Worm (Caenorhabditis elegans) whole organism, L3 larva: ENCODE measurements around the gene D1054.1.

ENCODE experiments used
- R02D3.7 ChIP-seq: fragments of 150-350 bp; optimal IDR thresholded peaks from 2 replicates; lab custom pipeline; 2014; ENCODE audit warnings: missing biosample characterization, missing genetic modification characterization
- ZK546.5 ChIP-seq: sonication (generic microtip); optimal IDR thresholded peaks from 2 replicates; lab custom pipeline; 2017; ENCODE audit warnings: missing biosample characterization, missing genetic modification characterization
- aly-2 ChIP-seq: fragments of 150-350 bp; optimal IDR thresholded peaks from 2 replicates; lab custom pipeline; 2014; ENCODE audit warnings: missing biosample characterization, missing genetic modification characterization
- ama-1 ChIP-seq: fragments of 150-350 bp; optimal IDR thresholded peaks from 2 replicates; lab custom pipeline; 2018
- ceh-16 ChIP-seq: sonication (generic microtip); optimal IDR thresholded peaks from 2 replicates; lab custom pipeline; 2017; ENCODE audit warnings: missing biosample characterization, missing genetic modification characterization
- ceh-28 ChIP-seq: fragments of 150-350 bp; optimal IDR thresholded peaks from 2 replicates; lab custom pipeline; 2014; ENCODE audit warnings: missing biosample characterization, missing genetic modification reagents, missing genetic modification characterization
- daf-12 ChIP-seq: fragments of 150-350 bp; optimal IDR thresholded peaks from 2 replicates; lab custom pipeline; 2014; ENCODE audit warnings: missing biosample characterization, missing genetic modification reagents, missing genetic modification characterization
- egl-27 ChIP-seq: sonication (generic microtip); optimal IDR thresholded peaks from 4 replicates; lab custom pipeline; 2017; ENCODE audit warnings: missing biosample characterization, missing genetic modification reagents, missing genetic modification characterization
- egl-5 ChIP-seq: fragments of 150-350 bp; optimal IDR thresholded peaks from 2 replicates; lab custom pipeline; 2017; ENCODE audit warnings: missing biosample characterization, missing genetic modification reagents, missing genetic modification characterization, inconsistent platforms
- elt-1 ChIP-seq: fragments of 150-350 bp; optimal IDR thresholded peaks from 2 replicates; lab custom pipeline; 2014; ENCODE audit warnings: missing biosample characterization, missing genetic modification characterization
- elt-2 ChIP-seq: sonication (generic microtip); optimal IDR thresholded peaks from 2 replicates; lab custom pipeline; 2016; ENCODE audit warnings: missing genetic modification reagents, mild to moderate bottlenecking, missing genetic modification characterization, missing compliant biosample characterization
- elt-3 ChIP-seq, 3 experiments: fragments of 150-350 bp in 1 of 3; sonication (generic microtip) in 2 of 3; optimal IDR thresholded peaks; 2 replicates in 2 of 3; 4 replicates in 1 of 3; lab custom pipeline; 2014 to 2017; ENCODE audit warnings: missing biosample characterization in 3 of 3, missing genetic modification characterization in 3 of 3
- fkh-10 ChIP-seq: sonication (generic microtip); optimal IDR thresholded peaks from 2 replicates; lab custom pipeline; 2017; ENCODE audit warnings: missing biosample characterization, missing genetic modification reagents, missing genetic modification characterization
- fkh-2 ChIP-seq: fragments of 150-350 bp; optimal IDR thresholded peaks from 2 replicates; lab custom pipeline; 2014; ENCODE audit warnings: missing biosample characterization, missing genetic modification reagents, missing genetic modification characterization
- fos-1 ChIP-seq: fragments of 150-350 bp; optimal IDR thresholded peaks from 2 replicates; lab custom pipeline; 2014; ENCODE audit warnings: missing biosample characterization, missing genetic modification characterization
- jun-1 ChIP-seq: fragments of 150-350 bp; optimal IDR thresholded peaks from 2 replicates; lab custom pipeline; 2014; ENCODE audit warnings: missing biosample characterization, missing genetic modification reagents, missing genetic modification characterization
- lin-15B ChIP-seq: fragments of 150-350 bp; optimal IDR thresholded peaks from 2 replicates; lab custom pipeline; 2014; ENCODE audit warnings: missing biosample characterization, missing genetic modification characterization
- lin-39 ChIP-seq: fragments of 150-350 bp; optimal IDR thresholded peaks from 2 replicates; lab custom pipeline; 2018; ENCODE audit warnings: missing biosample characterization, missing genetic modification reagents, missing genetic modification characterization
- lsy-12 ChIP-seq: sonication (generic microtip); optimal IDR thresholded peaks from 2 replicates; lab custom pipeline; 2016; ENCODE audit warnings: mild to moderate bottlenecking, missing genetic modification characterization, missing compliant biosample characterization
- mdl-1 ChIP-seq: fragments of 150-350 bp; optimal IDR thresholded peaks from 2 replicates; lab custom pipeline; 2014; ENCODE audit warnings: missing biosample characterization, missing genetic modification characterization
- mml-1 ChIP-seq: fragments of 150-350 bp; sonication (generic microtip); optimal IDR thresholded peaks from 3 replicates; lab custom pipeline; 2014; ENCODE audit warnings: missing biosample characterization, missing genetic modification characterization
- nfya-1 ChIP-seq: sonication (generic microtip); optimal IDR thresholded peaks from 2 replicates; lab custom pipeline; 2017; ENCODE audit warnings: missing genetic modification characterization, mild to moderate bottlenecking, missing compliant biosample characterization, antibody characterized with exemption, moderate library complexity; ENCODE audit not compliant: insufficient read depth
- nhr-12 ChIP-seq: fragments of 150-350 bp; optimal IDR thresholded peaks from 2 replicates; lab custom pipeline; 2014; ENCODE audit warnings: missing biosample characterization, missing genetic modification characterization
- nhr-23 ChIP-seq: fragments of 150-350 bp; optimal IDR thresholded peaks from 2 replicates; lab custom pipeline; 2014; ENCODE audit warnings: missing biosample characterization, missing genetic modification reagents, missing genetic modification characterization
- nhr-237 ChIP-seq: fragments of 150-350 bp; optimal IDR thresholded peaks from 2 replicates; lab custom pipeline; 2014; ENCODE audit warnings: missing biosample characterization, missing genetic modification characterization
- nhr-25 ChIP-seq: sonication (generic microtip); optimal IDR thresholded peaks from 2 replicates; lab custom pipeline; 2017; ENCODE audit warnings: missing biosample characterization, missing genetic modification characterization
- nhr-28 ChIP-seq: fragments of 150-350 bp; optimal IDR thresholded peaks from 2 replicates; lab custom pipeline; 2014; ENCODE audit warnings: missing biosample characterization, missing genetic modification characterization
- nhr-43 ChIP-seq: sonication (generic microtip); optimal IDR thresholded peaks from 2 replicates; lab custom pipeline; 2016; ENCODE audit warnings: mild to moderate bottlenecking, missing genetic modification characterization, missing compliant biosample characterization; ENCODE audit not compliant: poor library complexity, severe bottlenecking
- nhr-67 ChIP-seq: fragments of 150-350 bp; optimal IDR thresholded peaks from 2 replicates; lab custom pipeline; 2014; ENCODE audit warnings: missing biosample characterization, missing genetic modification characterization
- nhr-77 ChIP-seq: fragments of 150-350 bp; optimal IDR thresholded peaks from 2 replicates; lab custom pipeline; 2014; ENCODE audit warnings: missing biosample characterization, missing genetic modification characterization
- pha-4 ChIP-seq: fragments of 150-350 bp; optimal IDR thresholded peaks from 2 replicates; lab custom pipeline; 2014; ENCODE audit warnings: missing biosample characterization, missing genetic modification reagents, missing genetic modification characterization
- pqm-1 ChIP-seq: fragments of 150-350 bp; optimal IDR thresholded peaks from 2 replicates; lab custom pipeline; 2017; ENCODE audit warnings: missing biosample characterization, missing genetic modification characterization, inconsistent platforms
- sea-2 ChIP-seq: fragments of 150-350 bp; sonication (generic microtip); optimal IDR thresholded peaks from 4 replicates; lab custom pipeline; 2014; ENCODE audit warnings: missing biosample characterization, missing genetic modification reagents, missing genetic modification characterization
- skn-1 ChIP-seq: fragments of 150-350 bp; optimal IDR thresholded peaks from 2 replicates; lab custom pipeline; 2014; ENCODE audit warnings: missing biosample characterization, missing genetic modification characterization
- tbx-2 ChIP-seq: sonication (generic microtip); optimal IDR thresholded peaks from 2 replicates; lab custom pipeline; 2016; ENCODE audit warnings: mild to moderate bottlenecking, missing genetic modification characterization, missing compliant biosample characterization
- unc-39 ChIP-seq: sonication (generic microtip); optimal IDR thresholded peaks from 4 replicates; lab custom pipeline; 2017; ENCODE audit warnings: missing biosample characterization, missing genetic modification characterization
- unc-62 ChIP-seq: fragments of 150-350 bp; sonication (generic microtip); optimal IDR thresholded peaks from 4 replicates; lab custom pipeline; 2014; ENCODE audit warnings: missing biosample characterization, missing genetic modification reagents, missing genetic modification characterization
- zag-1 ChIP-seq: fragments of 150-350 bp; optimal IDR thresholded peaks from 2 replicates; lab custom pipeline; 2014; ENCODE audit warnings: missing biosample characterization, missing genetic modification characterization
- ztf-11 ChIP-seq: fragments of 150-350 bp; optimal IDR thresholded peaks from 2 replicates; lab custom pipeline; 2014; ENCODE audit warnings: missing biosample characterization, missing genetic modification characterization
- ztf-4 ChIP-seq: fragments of 150-350 bp; optimal IDR thresholded peaks from 2 replicates; lab custom pipeline; 2014; ENCODE audit warnings: missing biosample characterization, missing genetic modification characterization

D1054.1 gene

ce11 chrV:10758658-10759057 lies 11.4 kb downstream of the D1054.1 start, which contains the start of gene F28H7.8:
Gene F28H7.8 (plus strand): TSS chrV:10758958.
- TF ChIP-seq ZK546.5 (tag; lab: Kevin White, UChicago) (no peak), nhr-67 (tag; lab: Kevin White, UChicago) (no peak), unc-62 (GFP tag; lab: Kevin White, UChicago) (no peak), nhr-25 (tag; lab: Kevin White, UChicago) (no peak), pha-4 (no peak), lsy-12 (tag; lab: Kevin White, UChicago) (no peak), nhr-77 (tag; lab: Kevin White, UChicago) (no peak), nhr-12 (no peak), daf-12 (tag; lab: Kevin White, UChicago) (no peak), sea-2 (GFP tag; lab: Kevin White, UChicago) (no peak), lin-39 (tag; lab: Kevin White, UChicago) (no peak), nhr-43 (no peak), tbx-2 (tag; lab: Kevin White, UChicago) (no peak), ztf-4 (no peak), unc-39 (tag; lab: Kevin White, UChicago) (no peak)

ce11 chrV:10757128-10757527 lies 12.9 kb downstream of the D1054.1 start:
- TF ChIP-seq nhr-23 (tag; lab: Kevin White, UChicago) (peak; percentile 35), nhr-237 (tag; lab: Kevin White, UChicago) (no peak), egl-5 (tag; lab: Kevin White, UChicago) (peak; percentile 40), nhr-25 (tag; lab: Kevin White, UChicago) (peak; percentile 83)

- TF ChIP-seq skn-1 (tag; lab: Kevin White, UChicago) (no peak), jun-1 (tag; lab: Kevin White, UChicago) (no peak), nhr-25 (tag; lab: Kevin White, UChicago) (no peak), fos-1 (tag; lab: Kevin White, UChicago) (no peak), mdl-1 (tag; lab: Kevin White, UChicago) (no peak), zag-1 (no peak), lsy-12 (tag; lab: Kevin White, UChicago) (no peak), fkh-2 (tag; lab: Kevin White, UChicago) (no peak)
Measured at ce11 chrV:10756698-10757097, 13.3 kb downstream of the D1054.1 start, which contains the start of gene irld-6. Gene irld-6 (minus strand): TSS chrV:10756798.

- TF ChIP-seq jun-1 (tag; lab: Kevin White, UChicago) (no peak), nhr-67 (tag; lab: Kevin White, UChicago) (no peak), nfya-1 (no peak), zag-1 (no peak), aly-2 (tag; lab: Kevin White, UChicago) (no peak), ama-1 (no peak), ztf-4 (no peak), nhr-12 (no peak), elt-2 (tag; lab: Kevin White, UChicago) (no peak), tbx-2 (tag; lab: Kevin White, UChicago) (no peak), ceh-16 (tag; lab: Kevin White, UChicago) (no peak), nhr-77 (tag; lab: Kevin White, UChicago) (no peak)
- TF ChIP-seq, all 47 proteins: peak for 0
Measured at ce11 chrV:10754050-10754449, 16.0 kb downstream of the D1054.1 start, which contains the start of gene F28H7.7. Gene F28H7.7 (minus strand): TSS chrV:10754150.

- TF ChIP-seq elt-1 (tag; lab: Kevin White, UChicago) (no peak), egl-27 (tag; lab: Kevin White, UChicago) (no peak), fkh-10 (GFP tag; lab: Kevin White, UChicago) (no peak), fkh-2 (tag; lab: Kevin White, UChicago) (no peak), R02D3.7 (tag; lab: Kevin White, UChicago) (no peak), elt-3 (tag; optimal IDR thresholded peaks at IDR 0.05; lab: Kevin White, UChicago) (no peak), ceh-28 (tag; lab: Kevin White, UChicago) (no peak), tbx-2 (tag; lab: Kevin White, UChicago) (no peak), nhr-12 (no peak), elt-2 (tag; lab: Kevin White, UChicago) (peak; percentile 95), pha-4 (no peak), lin-15B (tag; lab: Kevin White, UChicago) (no peak), jun-1 (tag; lab: Kevin White, UChicago) (peak; percentile 61), ztf-11 (tag; lab: Kevin White, UChicago) (no peak), nhr-28 (no peak), daf-12 (tag; lab: Kevin White, UChicago) (no peak), pqm-1 (tag; lab: Kevin White, UChicago) (peak; percentile 96), mml-1 (tag; lab: Kevin White, UChicago) (no peak)
Measured at ce11 chrV:10750630-10751029, 19.4 kb downstream of the D1054.1 start, which contains the start of gene F28H7.3. Gene F28H7.3 (minus strand): TSS chrV:10750788.
